Worm (Caenorhabditis elegans) whole organism, mixed stage, embryonic: ENCODE results near the gene ceh-33.

Experiments used
- M03D4.4 ChIP-seq: sonication (generic microtip); optimal IDR thresholded peaks from 2 replicates; lab custom pipeline; 2017; ENCODE audit warnings: mild to moderate bottlenecking, missing genetic modification characterization, missing compliant biosample characterization
- bed-3 ChIP-seq: fragments of 200-800 bp; sonication (Bioruptor generic); optimal IDR thresholded peaks from 3 replicates; lab custom pipeline; 2018; ENCODE audit warnings: mild to moderate bottlenecking, missing genetic modification characterization, moderate library complexity, missing compliant biosample characterization
- ceh-39 ChIP-seq: fragments of 150-350 bp; optimal IDR thresholded peaks from 2 replicates; lab custom pipeline; 2014; ENCODE audit warnings: missing biosample characterization, missing genetic modification characterization
- ceh-43 ChIP-seq: fragments of 200-800 bp; sonication (Bioruptor generic); optimal IDR thresholded peaks from 2 replicates; lab custom pipeline; 2018; ENCODE audit warnings: mild to moderate bottlenecking, missing genetic modification characterization, moderate library complexity, missing compliant biosample characterization
- ceh-83 ChIP-seq: fragments of 200-800 bp; sonication (Bioruptor generic); optimal IDR thresholded peaks from 2 replicates; lab custom pipeline; 2018; ENCODE audit warnings: mild to moderate bottlenecking, missing genetic modification characterization, missing compliant biosample characterization
- ces-1 ChIP-seq: fragments of 150-350 bp; optimal IDR thresholded peaks from 2 replicates; lab custom pipeline; 2014; ENCODE audit warnings: missing biosample characterization, missing genetic modification reagents, missing genetic modification characterization
- cnd-1 ChIP-seq: fragments of 200-800 bp; sonication (Bioruptor generic); optimal IDR thresholded peaks from 2 replicates; lab custom pipeline; 2018; ENCODE audit warnings: mild to moderate bottlenecking, missing genetic modification characterization, missing compliant biosample characterization
- drap-1 ChIP-seq: fragments of 200-800 bp; sonication (Bioruptor generic); optimal IDR thresholded peaks from 3 replicates; lab custom pipeline; 2018; ENCODE audit warnings: mild to moderate bottlenecking, missing genetic modification characterization, missing compliant biosample characterization
- elt-1 ChIP-seq: sonication (generic microtip); optimal IDR thresholded peaks from 2 replicates; lab custom pipeline; 2017; ENCODE audit warnings: missing genetic modification characterization, mild to moderate bottlenecking, missing compliant biosample characterization, antibody characterized with exemption, moderate library complexity, borderline replicate concordance; ENCODE audit not compliant: insufficient read depth
- elt-3 ChIP-seq: fragments of 150-350 bp; optimal IDR thresholded peaks from 2 replicates; lab custom pipeline; 2014; ENCODE audit warnings: missing biosample characterization, missing genetic modification characterization
- ham-2 ChIP-seq: fragments of 200-800 bp; sonication (Bioruptor generic); optimal IDR thresholded peaks from 2 replicates; lab custom pipeline; 2018; ENCODE audit warnings: mild to moderate bottlenecking, missing genetic modification characterization, missing compliant biosample characterization
- hlh-1 ChIP-seq: fragments of 150-350 bp; optimal IDR thresholded peaks from 2 replicates; lab custom pipeline; 2014; ENCODE audit warnings: missing biosample characterization, missing genetic modification reagents, missing genetic modification characterization
- lin-13 ChIP-seq: fragments of 150-350 bp; optimal IDR thresholded peaks from 2 replicates; lab custom pipeline; 2014; ENCODE audit warnings: missing biosample characterization, missing genetic modification characterization
- lin-32 ChIP-seq: fragments of 200-800 bp; sonication (Bioruptor generic); optimal IDR thresholded peaks from 2 replicates; lab custom pipeline; 2018; ENCODE audit warnings: mild to moderate bottlenecking, missing genetic modification characterization, missing compliant biosample characterization
- lsy-2 ChIP-seq: fragments of 150-350 bp; optimal IDR thresholded peaks from 2 replicates; lab custom pipeline; 2014; ENCODE audit warnings: missing biosample characterization, missing genetic modification characterization
- mab-5 ChIP-seq: fragments of 150-350 bp; optimal IDR thresholded peaks from 2 replicates; lab custom pipeline; 2014; ENCODE audit warnings: missing biosample characterization, missing genetic modification characterization
- mep-1 ChIP-seq: fragments of 150-350 bp; optimal IDR thresholded peaks from 2 replicates; lab custom pipeline; 2017; ENCODE audit warnings: missing biosample characterization, missing genetic modification reagents, missing genetic modification characterization, inconsistent platforms
- mls-2 ChIP-seq: sonication (generic microtip); optimal IDR thresholded peaks from 2 replicates; lab custom pipeline; 2016; ENCODE audit warnings: mild to moderate bottlenecking, missing genetic modification characterization, moderate library complexity, missing compliant biosample characterization
- nhr-12 ChIP-seq: fragments of 150-350 bp; optimal IDR thresholded peaks from 2 replicates; lab custom pipeline; 2014; ENCODE audit warnings: missing biosample characterization, missing genetic modification characterization
- nhr-2 ChIP-seq: fragments of 150-350 bp; optimal IDR thresholded peaks from 2 replicates; lab custom pipeline; 2014; ENCODE audit warnings: missing biosample characterization, missing genetic modification characterization
- nhr-237 ChIP-seq: fragments of 150-350 bp; optimal IDR thresholded peaks from 2 replicates; lab custom pipeline; 2014; ENCODE audit warnings: missing biosample characterization, missing genetic modification characterization
- nhr-28 ChIP-seq: fragments of 150-350 bp; optimal IDR thresholded peaks from 2 replicates; lab custom pipeline; 2014; ENCODE audit warnings: missing biosample characterization, missing genetic modification characterization
- nhr-76 ChIP-seq: sonication (generic microtip); optimal IDR thresholded peaks from 2 replicates; lab custom pipeline; 2017; ENCODE audit warnings: missing biosample characterization, missing genetic modification characterization
- pha-4 ChIP-seq: fragments of 150-350 bp; optimal IDR thresholded peaks from 2 replicates; lab custom pipeline; 2018; ENCODE audit warnings: missing biosample characterization, missing genetic modification reagents, missing genetic modification characterization
- snpc-4 ChIP-seq: fragments of 150-350 bp; optimal IDR thresholded peaks from 2 replicates; lab custom pipeline; 2014; ENCODE audit warnings: missing biosample characterization, missing genetic modification characterization
- sptf-1 ChIP-seq: sonication (generic microtip); optimal IDR thresholded peaks from 2 replicates; lab custom pipeline; 2017; ENCODE audit warnings: mild to moderate bottlenecking, missing genetic modification characterization, moderate library complexity, missing compliant biosample characterization
- unc-120 ChIP-seq: sonication (generic microtip); optimal IDR thresholded peaks from 2 replicates; lab custom pipeline; 2017; ENCODE audit warnings: missing genetic modification characterization, missing compliant biosample characterization; ENCODE audit not compliant: poor library complexity, severe bottlenecking
- unc-39 ChIP-seq: fragments of 150-350 bp; optimal IDR thresholded peaks from 2 replicates; lab custom pipeline; 2014; ENCODE audit warnings: missing biosample characterization, missing genetic modification characterization
- unc-62 ChIP-seq: fragments of 150-350 bp; optimal IDR thresholded peaks from 2 replicates; lab custom pipeline; 2014; ENCODE audit warnings: missing biosample characterization, missing genetic modification reagents, missing genetic modification characterization

ceh-33 gene

DNA sequence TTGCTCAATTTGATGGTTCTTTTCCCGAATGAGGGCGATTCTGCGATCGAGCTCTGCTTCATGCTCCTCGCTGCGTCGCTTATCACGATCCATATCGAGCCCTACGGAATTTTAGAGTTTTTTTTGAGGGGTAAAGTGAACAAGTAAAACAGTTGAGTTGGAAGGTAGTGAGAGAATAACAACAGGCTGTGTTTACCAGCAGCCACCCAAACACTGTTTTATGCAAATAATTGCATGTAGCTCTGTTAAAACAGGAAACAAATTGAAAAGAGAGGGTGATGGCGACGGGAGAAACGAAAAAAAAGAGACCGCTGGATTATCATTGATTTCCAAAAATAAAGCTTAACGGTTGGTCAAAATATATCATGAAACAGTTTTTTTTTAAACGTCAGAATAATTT lies 3.8 kb upstream of the ceh-33 start, which contains the start of gene C10G8.8:
Gene C10G8.8, minus strand, starts transcription at position 101 of the 400 bp plus-strand sequence.
- no peak for TF ChIP-seq elt-1 (tag; lab: Kevin White, UChicago)
- no peak for TF ChIP-seq mep-1 (tag; lab: Kevin White, UChicago)
- no peak for TF ChIP-seq drap-1 (GFP tag; lab: Kevin White, UChicago)
- no peak for TF ChIP-seq lsy-2
- no peak for TF ChIP-seq M03D4.4 (tag; lab: Kevin White, UChicago)
- no peak for TF ChIP-seq ceh-43
- TF ChIP-seq unc-39, result no peak
- no peak for TF ChIP-seq hlh-1 (tag; lab: Kevin White, UChicago)
- no peak for TF ChIP-seq ces-1 (GFP tag; lab: Kevin White, UChicago)
- TF ChIP-seq elt-3 (tag; lab: Kevin White, UChicago), result no peak
- no peak for TF ChIP-seq ham-2

DNA sequence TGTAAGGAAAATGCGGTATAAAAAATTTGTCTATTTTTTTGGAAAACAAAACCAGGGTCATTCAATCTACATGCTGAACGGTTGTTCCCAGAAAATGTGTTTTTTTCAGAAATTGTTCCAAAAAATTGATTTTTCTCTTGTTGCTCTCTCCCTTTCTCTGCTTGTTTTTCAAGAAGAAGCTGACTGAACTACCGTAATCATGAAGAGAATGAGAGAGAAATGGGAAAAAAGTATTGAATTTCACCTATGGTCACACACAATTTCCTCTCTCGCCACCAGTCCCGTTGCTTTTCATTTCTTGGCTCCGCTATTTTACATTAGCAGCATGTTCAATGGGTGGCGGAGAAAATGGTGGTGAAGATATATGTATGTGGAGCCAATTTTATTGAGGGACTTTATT lies 1.7 kb downstream of the ceh-33 start:
- TF ChIP-seq ceh-83 (GFP tag; lab: Kevin White, UChicago) (no peak), elt-3 (tag; lab: Kevin White, UChicago) (no peak)

DNA sequence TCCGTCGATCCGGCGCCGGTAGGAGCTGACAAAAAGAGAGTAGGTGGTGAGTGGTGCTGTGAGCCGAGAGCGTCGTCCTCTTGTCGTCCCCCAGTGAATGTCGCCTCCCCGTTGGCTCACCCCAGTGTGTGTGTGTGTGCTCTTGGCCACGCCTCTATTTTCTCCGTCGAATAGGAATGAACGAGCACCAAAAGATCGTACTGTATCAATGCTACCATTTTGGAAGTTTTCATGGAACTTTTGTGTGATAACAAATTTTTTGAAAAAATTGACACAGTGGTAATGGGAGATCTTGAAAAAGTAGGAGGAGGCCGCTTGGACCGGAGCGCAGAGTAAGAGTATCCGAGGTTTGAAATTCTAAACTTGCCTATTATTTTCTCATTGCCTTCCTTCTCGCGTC lies 5.0 kb downstream of the ceh-33 start, which contains the start of gene ceh-34:
Gene ceh-34, minus strand, starts transcription at position 101 of the 400 bp plus-strand sequence.
- no peak for TF ChIP-seq snpc-4 (tag; lab: Kevin White, UChicago)
- TF ChIP-seq, all 35 proteins: peak for 0

DNA sequence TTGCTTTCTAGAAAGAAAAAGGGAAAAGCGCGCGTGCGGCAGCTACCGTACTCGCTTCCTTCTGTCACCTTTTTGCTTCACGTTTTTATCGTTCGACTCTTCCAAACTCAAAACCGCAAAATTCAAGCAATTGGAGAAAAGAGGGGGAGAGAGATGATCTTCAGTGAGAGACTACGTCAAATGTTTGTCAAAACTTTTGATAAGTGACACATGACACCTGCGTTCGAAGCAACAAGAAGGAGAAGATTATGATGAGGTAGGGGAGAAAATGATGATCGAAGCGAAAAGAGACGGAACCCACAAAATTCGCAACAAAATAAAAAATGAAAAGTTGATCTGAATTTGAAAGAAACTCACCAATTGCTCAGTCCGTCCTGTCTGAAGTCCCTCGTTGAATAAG lies 6.1 kb downstream of the ceh-33 start:
- TF ChIP-seq hlh-1 (tag; lab: Kevin White, UChicago), result peak; percentile 41
- TF ChIP-seq pha-4 (tag; lab: Kevin White, UChicago), result no peak
- TF ChIP-seq unc-62 (GFP tag; lab: Kevin White, UChicago), result peak; percentile 80

DNA sequence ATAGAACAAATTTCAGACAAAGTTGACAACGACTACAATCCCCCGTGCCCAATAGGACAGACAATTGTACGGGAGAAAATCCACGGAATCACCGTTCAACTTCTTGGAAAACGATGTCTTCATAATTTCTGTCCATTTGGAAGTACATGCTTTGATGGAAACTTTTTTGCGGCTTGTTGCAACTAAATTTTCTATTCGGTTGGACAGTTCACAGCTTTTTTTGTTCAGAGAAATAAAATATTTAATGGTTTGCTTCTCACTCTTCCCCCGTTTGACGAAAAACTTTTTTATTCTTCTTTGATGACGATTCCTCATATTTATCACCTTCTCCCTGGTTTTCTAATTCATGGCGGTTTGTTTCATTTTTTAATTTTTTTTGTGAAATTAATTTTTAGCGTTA lies 10.4 kb downstream of the ceh-33 start, which contains the start of gene C10G8.2:
Gene C10G8.2, plus strand, starts transcription at position 301 of the 400 bp plus-strand sequence.
- TF ChIP-seq sptf-1 (tag; lab: Kevin White, UChicago) (no peak), pha-4 (tag; lab: Kevin White, UChicago) (no peak), lin-32 (no peak), snpc-4 (tag; lab: Kevin White, UChicago) (no peak), ceh-43 (no peak), ceh-83 (GFP tag; lab: Kevin White, UChicago) (no peak), lin-13 (tag; lab: Kevin White, UChicago) (no peak), hlh-1 (tag; lab: Kevin White, UChicago) (no peak), elt-3 (tag; lab: Kevin White, UChicago) (no peak), mab-5 (tag; lab: Kevin White, UChicago) (no peak), nhr-2 (tag; lab: Kevin White, UChicago) (no peak), unc-62 (GFP tag; lab: Kevin White, UChicago) (no peak), nhr-28 (tag; lab: Kevin White, UChicago) (no peak), ceh-39 (no peak), ham-2 (no peak)

DNA sequence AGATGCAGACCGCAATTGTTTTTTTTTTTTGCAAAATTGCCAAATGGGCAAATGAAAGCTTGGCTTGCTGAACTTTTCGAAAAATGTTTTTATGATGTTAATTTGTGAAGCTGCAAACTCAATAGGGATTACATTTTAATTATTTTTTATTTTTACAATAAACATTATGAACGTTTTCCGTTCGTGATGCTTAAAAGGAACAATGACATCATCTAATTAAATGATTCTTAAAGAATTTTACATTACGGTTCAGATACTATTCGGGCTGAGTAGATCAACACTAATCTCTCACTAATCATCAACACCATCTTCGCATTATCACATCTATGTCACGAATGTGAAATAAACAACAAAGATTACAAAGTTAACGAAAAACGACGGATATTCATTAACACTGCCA lies 12.0 kb downstream of the ceh-33 start, which contains the start of gene C10G8.3:
Gene C10G8.3, plus strand, starts transcription at position 301 of the 400 bp plus-strand sequence.
- TF ChIP-seq mls-2, result no peak
- no peak for TF ChIP-seq drap-1 (GFP tag; lab: Kevin White, UChicago)
- TF ChIP-seq mep-1 (tag; lab: Kevin White, UChicago), result no peak
- no peak for TF ChIP-seq nhr-76 (tag; lab: Kevin White, UChicago)

DNA sequence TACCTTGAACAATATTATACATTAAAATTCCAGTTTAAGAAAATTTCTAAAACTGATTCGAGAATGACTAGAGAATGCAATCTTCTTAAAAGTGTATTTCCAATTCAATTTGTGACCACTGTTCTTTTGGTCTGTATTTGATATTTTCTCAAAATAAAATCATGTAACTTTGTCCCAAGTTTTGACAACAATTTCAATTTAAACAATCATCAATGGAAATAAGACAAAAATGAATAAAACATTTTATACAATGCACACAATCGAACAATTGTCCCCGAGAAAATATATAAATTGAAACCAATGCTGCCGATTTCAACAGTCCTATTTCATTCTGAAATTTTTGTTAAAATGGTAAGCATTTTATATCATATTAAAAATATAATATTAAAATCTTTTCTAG lies 12.8 kb downstream of the ceh-33 start, which contains the start of gene C10G8.4:
Gene C10G8.4, plus strand, starts transcription at position 301 of the 400 bp plus-strand sequence.
- TF ChIP-seq snpc-4 (tag; lab: Kevin White, UChicago) (no peak), mep-1 (tag; lab: Kevin White, UChicago) (no peak), ceh-39 (no peak), elt-1 (tag; lab: Kevin White, UChicago) (no peak), hlh-1 (tag; lab: Kevin White, UChicago) (no peak), pha-4 (tag; lab: Kevin White, UChicago) (no peak), lsy-2 (no peak), M03D4.4 (tag; lab: Kevin White, UChicago) (no peak), nhr-28 (tag; lab: Kevin White, UChicago) (no peak), ceh-83 (GFP tag; lab: Kevin White, UChicago) (no peak), ceh-43 (no peak), cnd-1 (tag; lab: Kevin White, UChicago) (no peak), mab-5 (tag; lab: Kevin White, UChicago) (no peak), bed-3 (GFP tag; lab: Kevin White, UChicago) (no peak), unc-120 (no peak), drap-1 (GFP tag; lab: Kevin White, UChicago) (no peak), nhr-237 (tag; lab: Kevin White, UChicago) (no peak), unc-62 (GFP tag; lab: Kevin White, UChicago) (no peak), nhr-12 (tag; lab: Kevin White, UChicago) (no peak)
